Fruit fly (Drosophila melanogaster) whole organism, embryonic: ENCODE measurements around the gene CG11768.

Source experiments
- ATbp ChIP-seq: fragments of 200-800 bp; sonication (Bioruptor generic); optimal IDR thresholded peaks from 2 replicates; lab custom pipeline; 2017; ENCODE audit warnings: missing biosample characterization, mild to moderate bottlenecking, missing genetic modification characterization, missing genetic modification reagents
- Ada2b ChIP-seq: fragments of 200-800 bp; sonication (Bioruptor generic); IDR thresholded peaks from 2 replicates; pipeline ENCODE4 v1.3.6; 2022; ENCODE audit warnings: missing biosample characterization, missing genetic modification characterization
- Antp ChIP-seq: fragments of 200-800 bp; sonication (Bioruptor generic); optimal IDR thresholded peaks from 3 replicates; lab custom pipeline; 2016; ENCODE audit warnings: missing biosample characterization, missing genetic modification characterization
- CG10209 ChIP-seq: fragments of 200-800 bp; sonication (Bioruptor generic); optimal IDR thresholded peaks from 3 replicates; lab custom pipeline; 2017; ENCODE audit warnings: missing biosample characterization, mild to moderate bottlenecking, missing genetic modification characterization, missing genetic modification reagents
- CG10366 ChIP-seq: fragments of 200-800 bp; sonication (Bioruptor generic); IDR thresholded peaks from 2 replicates; pipeline ENCODE4 v1.3.6; 2022; ENCODE audit warnings: missing biosample characterization, missing genetic modification characterization
- CG10543 ChIP-seq: fragments of 200-800 bp; sonication (Bioruptor generic); optimal IDR thresholded peaks from 3 replicates; lab custom pipeline; 2017; ENCODE audit warnings: missing biosample characterization, mild to moderate bottlenecking, missing genetic modification characterization, moderate library complexity
- CG15011 ChIP-seq: fragments of 200-800 bp; sonication (Bioruptor generic); optimal IDR thresholded peaks from 3 replicates; lab custom pipeline; 2018; ENCODE audit warnings: missing biosample characterization, mild to moderate bottlenecking, missing genetic modification characterization
- CG1602 ChIP-seq: fragments of 200-800 bp; sonication (Bioruptor generic); optimal IDR thresholded peaks from 3 replicates; lab custom pipeline; 2016; ENCODE audit warnings: missing biosample characterization, missing genetic modification characterization
- CG1603 ChIP-seq: fragments of 200-800 bp; sonication (Bioruptor generic); optimal IDR thresholded peaks from 2 replicates; lab custom pipeline; 2019; ENCODE audit warnings: missing biosample characterization, mild to moderate bottlenecking, missing genetic modification characterization, moderate library complexity
- CG17359 ChIP-seq: fragments of 200-800 bp; sonication (Bioruptor generic); optimal IDR thresholded peaks from 3 replicates; lab custom pipeline; 2018; ENCODE audit warnings: missing biosample characterization, mild to moderate bottlenecking, missing genetic modification characterization, moderate library complexity
- CG1832 ChIP-seq: fragments of 200-800 bp; sonication (Bioruptor generic); optimal IDR thresholded peaks from 2 replicates; lab custom pipeline; 2017; ENCODE audit warnings: missing biosample characterization, mild to moderate bottlenecking, missing genetic modification characterization, inconsistent platforms
- CG3163 ChIP-seq: fragments of 200-800 bp; sonication (Bioruptor generic); optimal IDR thresholded peaks from 3 replicates; lab custom pipeline; 2016; ENCODE audit warnings: missing biosample characterization, missing genetic modification characterization
- CG3726 ChIP-seq: fragments of 200-800 bp; sonication (Bioruptor generic); IDR thresholded peaks from 3 replicates; pipeline ENCODE4, ENCODE4 v1.3.6; 2022; ENCODE audit warnings: missing biosample characterization, missing genetic modification characterization
- CG4404 ChIP-seq: fragments of 200-800 bp; sonication (Bioruptor generic); IDR thresholded peaks from 2 replicates; pipeline ENCODE4 v1.3.6; 2022; ENCODE audit warnings: missing biosample characterization, missing genetic modification characterization
- CG4730 ChIP-seq: fragments of 200-800 bp; sonication (Bioruptor generic); IDR thresholded peaks from 2 replicates; pipeline ENCODE4 v1.3.6; 2022; ENCODE audit warnings: missing biosample characterization, missing genetic modification characterization
- CG4820 ChIP-seq: fragments of 200-800 bp; sonication (Bioruptor generic); optimal IDR thresholded peaks from 3 replicates; lab custom pipeline; 2016; ENCODE audit warnings: missing biosample characterization, missing genetic modification characterization
- CG7357 ChIP-seq: fragments of 200-800 bp; sonication (Bioruptor generic); IDR thresholded peaks from 3 replicates; pipeline ENCODE4 v1.3.6; 2022; ENCODE audit warnings: missing biosample characterization, missing genetic modification characterization
- CG7963 ChIP-seq: fragments of 200-800 bp; sonication (Bioruptor generic); IDR thresholded peaks from 3 replicates; pipeline ENCODE4 v1.3.6; 2022; ENCODE audit warnings: missing biosample characterization, missing genetic modification characterization; ENCODE audit not compliant: partially characterized antibody
- CG8944 ChIP-seq: fragments of 200-800 bp; sonication (Bioruptor generic); optimal IDR thresholded peaks from 3 replicates; lab custom pipeline; 2016; ENCODE audit warnings: missing biosample characterization, missing genetic modification characterization
- CG9609 ChIP-seq: fragments of 200-800 bp; sonication (Bioruptor generic); optimal IDR thresholded peaks from 3 replicates; lab custom pipeline; 2016; ENCODE audit warnings: missing biosample characterization, missing genetic modification characterization
- CG9817 ChIP-seq: fragments of 200-800 bp; sonication (Bioruptor generic); optimal IDR thresholded peaks from 2 replicates; lab custom pipeline; 2018; ENCODE audit warnings: missing biosample characterization, mild to moderate bottlenecking, missing genetic modification characterization, moderate library complexity
- CG9932 ChIP-seq: fragments of 200-800 bp; sonication (Bioruptor generic); IDR thresholded peaks from 2 replicates; pipeline ENCODE4 v1.3.6; 2022; ENCODE audit warnings: missing biosample characterization, missing genetic modification characterization
- Dip3 ChIP-seq: fragments of 200-800 bp; sonication (Bioruptor generic); optimal IDR thresholded peaks from 3 replicates; lab custom pipeline; 2016; ENCODE audit warnings: missing biosample characterization, missing genetic modification characterization
- Fer1 ChIP-seq: fragments of 200-800 bp; sonication (Bioruptor generic); optimal IDR thresholded peaks from 2 replicates; lab custom pipeline; 2017; ENCODE audit warnings: missing biosample characterization, mild to moderate bottlenecking, missing genetic modification characterization
- HLH54F ChIP-seq: fragments of 200-800 bp; sonication (Bioruptor generic); optimal IDR thresholded peaks from 3 replicates; lab custom pipeline; 2016; ENCODE audit warnings: missing biosample characterization, missing genetic modification characterization
- Max ChIP-seq: fragments of 200-800 bp; sonication (Bioruptor generic); optimal IDR thresholded peaks from 2 replicates; lab custom pipeline; 2016; ENCODE audit warnings: missing biosample characterization, mild to moderate bottlenecking, missing genetic modification characterization
- Med ChIP-seq: fragments of 200-800 bp; sonication (Bioruptor generic); peaks from one replicate; lab custom pipeline; 2016; ENCODE audit warnings: missing biosample characterization, missing genetic modification characterization, mild to moderate bottlenecking, inconsistent platforms, moderate library complexity
- Oli ChIP-seq: fragments of 200-800 bp; sonication (Bioruptor generic); optimal IDR thresholded peaks from 2 replicates; lab custom pipeline; 2018; ENCODE audit warnings: missing biosample characterization, mild to moderate bottlenecking, missing genetic modification characterization, moderate library complexity
- PHDP ChIP-seq: fragments of 200-800 bp; sonication (Bioruptor generic); optimal IDR thresholded peaks from 3 replicates; lab custom pipeline; 2018; ENCODE audit warnings: missing biosample characterization, mild to moderate bottlenecking, missing genetic modification characterization, moderate library complexity
- Ssrp ChIP-seq: fragments of 200-800 bp; sonication (Bioruptor generic); optimal IDR thresholded peaks from 2 replicates; lab custom pipeline; 2018; ENCODE audit warnings: missing biosample characterization, mild to moderate bottlenecking, missing genetic modification characterization, moderate library complexity
- Vsx1 ChIP-seq: fragments of 200-800 bp; sonication (Bioruptor generic); optimal IDR thresholded peaks from 2 replicates; lab custom pipeline; 2017; ENCODE audit warnings: missing biosample characterization, mild to moderate bottlenecking, missing genetic modification characterization, missing genetic modification reagents
- Xrp1 ChIP-seq: fragments of 200-800 bp; sonication (Bioruptor generic); IDR thresholded peaks from 2 replicates; pipeline ENCODE4 v1.3.6; 2022; ENCODE audit warnings: missing biosample characterization, missing genetic modification characterization
- bbx ChIP-seq: fragments of 200-800 bp; sonication (Bioruptor generic); IDR thresholded peaks from 2 replicates; pipeline ENCODE4 v1.3.6; 2022; ENCODE audit warnings: missing biosample characterization, missing genetic modification characterization; ENCODE audit not compliant: partially characterized antibody
- ci ChIP-seq: fragments of 200-800 bp; sonication (Bioruptor generic); IDR thresholded peaks from 3 replicates; pipeline ENCODE4 v1.3.6; 2022; ENCODE audit warnings: missing biosample characterization, missing genetic modification characterization
- danr ChIP-seq: fragments of 200-800 bp; sonication (Bioruptor generic); IDR thresholded peaks from 2 replicates; pipeline ENCODE4 v1.3.6; 2022; ENCODE audit warnings: missing biosample characterization, missing genetic modification characterization
- dimm ChIP-seq: fragments of 200-800 bp; sonication (Bioruptor generic); IDR thresholded peaks from 2 replicates; pipeline ENCODE4 v1.3.6; 2022; ENCODE audit warnings: missing biosample characterization, missing genetic modification characterization
- dmrt11E ChIP-seq: fragments of 200-800 bp; sonication (Bioruptor generic); optimal IDR thresholded peaks from 3 replicates; lab custom pipeline; 2018; ENCODE audit warnings: missing biosample characterization, mild to moderate bottlenecking, missing genetic modification characterization, moderate library complexity
- h ChIP-seq: fragments of >200 bp; optimal IDR thresholded peaks from 2 replicates; lab custom pipeline; 2017
- ken ChIP-seq: fragments of 200-800 bp; sonication (Bioruptor generic); IDR thresholded peaks from 3 replicates; pipeline ENCODE4 v1.3.6; 2022; ENCODE audit warnings: missing biosample characterization, missing genetic modification characterization
- lmd ChIP-seq: fragments of 200-800 bp; sonication (Bioruptor generic); IDR thresholded peaks from 2 replicates; pipeline ENCODE4 v1.3.6; 2022; ENCODE audit warnings: missing biosample characterization, missing genetic modification characterization
- luna ChIP-seq: fragments of 200-800 bp; sonication (Bioruptor generic); optimal IDR thresholded peaks from 2 replicates; lab custom pipeline; 2016; ENCODE audit warnings: missing biosample characterization, missing genetic modification characterization
- mam ChIP-seq: fragments of 200-800 bp; sonication (Bioruptor generic); optimal IDR thresholded peaks from 3 replicates; lab custom pipeline; 2016; ENCODE audit warnings: missing biosample characterization, missing genetic modification characterization
- nerfin-2 ChIP-seq: fragments of 200-800 bp; sonication (Bioruptor generic); IDR thresholded peaks from 2 replicates; pipeline ENCODE4 v1.3.6; 2022; ENCODE audit warnings: missing biosample characterization, missing genetic modification characterization; ENCODE audit not compliant: partially characterized antibody
- odd ChIP-seq: fragments of 200-800 bp; sonication (Bioruptor generic); optimal IDR thresholded peaks from 2 replicates; lab custom pipeline; 2017; ENCODE audit warnings: missing biosample characterization, mild to moderate bottlenecking, missing genetic modification characterization
- pfk ChIP-seq: fragments of 200-800 bp; sonication (Bioruptor generic); optimal IDR thresholded peaks from 2 replicates; lab custom pipeline; 2018; ENCODE audit warnings: missing biosample characterization, mild to moderate bottlenecking, missing genetic modification characterization, moderate library complexity
- phol ChIP-seq: fragments of 200-800 bp; sonication (Bioruptor generic); optimal IDR thresholded peaks from 3 replicates; lab custom pipeline; 2018; ENCODE audit warnings: missing biosample characterization, mild to moderate bottlenecking, missing genetic modification characterization, moderate library complexity
- ro ChIP-seq: fragments of 200-800 bp; sonication (Bioruptor generic); IDR thresholded peaks from 2 replicates; pipeline ENCODE4 v1.3.6; 2022; ENCODE audit warnings: missing biosample characterization, missing genetic modification characterization
- sens ChIP-seq: fragments of 200-800 bp; sonication (Bioruptor generic); peaks from one replicate; lab custom pipeline; 2016; ENCODE audit warnings: missing biosample characterization, missing genetic modification characterization
- stwl ChIP-seq: fragments of 200-800 bp; sonication (Bioruptor generic); optimal IDR thresholded peaks from 3 replicates; lab custom pipeline; 2018; ENCODE audit warnings: missing biosample characterization, mild to moderate bottlenecking, missing genetic modification characterization, moderate library complexity
- vvl ChIP-seq: fragments of 200-800 bp; sonication (Bioruptor generic); IDR thresholded peaks from 2 replicates; pipeline ENCODE4 v1.3.6; 2022; ENCODE audit warnings: missing biosample characterization, missing genetic modification characterization
- zfh1 ChIP-seq: fragments of 200-800 bp; sonication (Bioruptor generic); IDR thresholded peaks from 3 replicates; pipeline ENCODE4 v1.3.6; 2022; ENCODE audit warnings: missing biosample characterization, missing genetic modification characterization

CG11768 gene

DNA sequence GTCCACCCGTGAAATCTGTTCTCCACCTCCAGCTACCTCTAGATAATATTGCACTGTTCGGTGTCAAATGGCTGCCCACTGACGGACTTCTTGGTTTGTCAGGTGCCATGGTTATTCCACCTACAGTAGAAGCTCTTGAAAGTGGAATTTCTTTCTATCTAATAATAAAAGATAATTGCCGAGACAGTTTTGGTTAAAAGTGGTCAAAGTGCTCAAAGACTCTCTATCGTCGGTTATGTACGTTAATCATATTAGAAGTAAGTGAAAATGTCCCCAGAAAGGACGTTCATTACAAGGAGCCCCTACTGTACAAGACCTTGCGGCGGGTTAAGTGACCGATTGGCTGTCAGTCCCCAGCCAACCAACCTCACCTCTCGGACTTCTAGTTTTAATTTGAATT lies 23.8 kb downstream of the CG11768 start (continued):
- TF ChIP-seq dmrt11E (tag; lab: Kevin White, UChicago), result no peak
- TF ChIP-seq CG4820 (GFP tag; lab: Kevin White, UChicago), result peak; percentile 45
- no peak for TF ChIP-seq h (lab: Kevin White, UChicago)
- peak; percentile 9 for TF ChIP-seq CG10543
- TF ChIP-seq CG15011, result no peak
- TF ChIP-seq ken, result peak; percentile 33; the same call in 1 of the 3 replicates
- peak; percentile 23 for TF ChIP-seq HLH54F (GFP tag; lab: Kevin White, UChicago)
- TF ChIP-seq CG1832, result no peak
- TF ChIP-seq Dip3 (GFP tag; lab: Kevin White, UChicago), result peak; percentile 53
- peak; percentile 65 for TF ChIP-seq Ada2b
- peak; percentile 52 for TF ChIP-seq Med
- TF ChIP-seq Antp (GFP tag; lab: Kevin White, UChicago), result peak; percentile 58
- TF ChIP-seq lmd (GFP tag; lab: Robert Waterston, UW), result peak; percentile 47; the same call in 1 of the 2 replicates
- TF ChIP-seq CG4730 (GFP tag; lab: Robert Waterston, UW), result 0 out of 2 replicates have a peak, but pooled peaks have one; percentile 29
- peak; percentile 14 for TF ChIP-seq odd
- TF ChIP-seq phol (tag; lab: Kevin White, UChicago), result peak; percentile 37
- no peak for TF ChIP-seq stwl (tag; lab: Kevin White, UChicago)
- peak; percentile 45 for TF ChIP-seq CG10366
- TF ChIP-seq CG3163 (GFP tag; lab: Kevin White, UChicago), result no peak
- TF ChIP-seq ci (GFP tag; lab: Robert Waterston, UW), result peak; percentile 63; the same call in 2 of the 3 replicates
- peak; percentile 62 for TF ChIP-seq Oli
- TF ChIP-seq CG7357 (GFP tag; lab: Robert Waterston, UW), result peak; percentile 40; the same call in 2 of the 3 replicates
- peak; percentile 54 for TF ChIP-seq CG10209 (GFP tag; lab: Kevin White, UChicago)
- TF ChIP-seq CG7963 (GFP tag; lab: Robert Waterston, UW), result no peak
- TF ChIP-seq Max (GFP tag; lab: Kevin White, UChicago), result peak; percentile 14
- peak; percentile 45 for TF ChIP-seq Fer1 (GFP tag; lab: Kevin White, UChicago)
- TF ChIP-seq dimm (GFP tag; lab: Robert Waterston, UW), result 0 out of 2 replicates have a peak, but pooled peaks have one; percentile 32
- TF ChIP-seq mam (GFP tag; lab: Kevin White, UChicago), result peak; percentile 2
- TF ChIP-seq CG9817 (tag; lab: Kevin White, UChicago), result peak; percentile 29
- TF ChIP-seq luna (GFP tag; lab: Kevin White, UChicago), result no peak
- TF ChIP-seq zfh1 (GFP tag; lab: Robert Waterston, UW), result peak; percentile 40; the same call in 1 of the 3 replicates
- peak; percentile 41 for TF ChIP-seq CG9609
- TF ChIP-seq CG1602 (GFP tag; lab: Kevin White, UChicago), result peak; percentile 41
- 0 out of 2 replicates have a peak, but pooled peaks have one; percentile 15 for TF ChIP-seq CG4404 (GFP tag; lab: Robert Waterston, UW)
- TF ChIP-seq danr, result peak; percentile 8; the same call in 1 of the 2 replicates
- TF ChIP-seq sens (GFP tag; lab: Kevin White, UChicago), result no peak
- TF ChIP-seq Xrp1 (GFP tag; lab: Robert Waterston, UW), result peak; percentile 44
- peak; percentile 59 for TF ChIP-seq vvl (GFP tag; lab: Robert Waterston, UW)
- peak; percentile 44 for TF ChIP-seq CG1603 (tag; lab: Kevin White, UChicago)
- TF ChIP-seq pfk (GFP tag; lab: Kevin White, UChicago), result no peak
- no peak for TF ChIP-seq CG3726 (GFP tag; lab: Robert Waterston, UW)
- peak; percentile 40 for TF ChIP-seq Vsx1 (GFP tag; lab: Kevin White, UChicago)
- TF ChIP-seq CG9932, result peak; percentile 39; the same call in 1 of the 2 replicates
- peak; percentile 52 for TF ChIP-seq PHDP
- no peak for TF ChIP-seq bbx (GFP tag; lab: Robert Waterston, UW)
- TF ChIP-seq nerfin-2 (GFP tag; lab: Robert Waterston, UW), result no peak
- TF ChIP-seq ATbp (GFP tag; lab: Kevin White, UChicago), result peak; percentile 61
- TF ChIP-seq CG8944, result peak; percentile 51
- TF ChIP-seq ro (GFP tag; lab: Robert Waterston, UW), result 0 out of 2 replicates have a peak, but pooled peaks have one; percentile 15
- TF ChIP-seq Ssrp (tag; lab: Kevin White, UChicago), result peak; percentile 25
- TF ChIP-seq CG17359 (tag; lab: Kevin White, UChicago), result peak; percentile 48
